Worm (Caenorhabditis elegans): ENCODE data around the gene pcrg-1.
A peak's percentile ranks its signal among the peaks of the same experiment; 100 is the strongest.

pcrg-1 gene

DNA sequence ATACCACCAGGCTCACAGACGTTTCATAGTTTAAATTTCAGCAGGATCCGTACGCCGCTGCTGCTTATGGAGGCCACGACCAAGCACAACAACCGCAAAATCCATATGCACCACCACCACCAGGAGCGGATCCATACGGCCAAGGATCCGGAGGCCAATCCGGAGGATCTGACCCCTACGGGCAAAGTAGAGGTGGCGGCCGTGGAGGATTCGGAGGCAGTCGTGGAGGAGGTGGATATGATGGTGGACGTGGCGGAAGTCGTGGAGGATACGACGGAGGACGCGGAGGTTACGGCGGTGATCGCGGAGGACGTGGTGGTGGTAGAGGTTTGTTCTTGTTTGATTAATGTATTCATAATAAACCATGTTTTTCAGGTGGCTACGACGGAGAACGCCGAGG is 47.3 kb upstream of the pcrg-1 start:
- peak; percentile 1 for TF ChIP-seq sptf-1 (tag; optimal IDR thresholded peaks at IDR 0.05)

- no peak for TF ChIP-seq mep-1 (tag; optimal IDR thresholded peaks at IDR 0.05)
- no peak for TF ChIP-seq pha-4 (tag; optimal IDR thresholded peaks at IDR 0.05)
- TF ChIP-seq lsy-2 (tag; optimal IDR thresholded peaks at IDR 0.05), result no peak
- no peak for TF ChIP-seq nhr-2 (tag; optimal IDR thresholded peaks at IDR 0.05)
Measured at ce11 chrII:7154711-7155110, 45.6 kb upstream of the pcrg-1 start.

ce11 chrII:7155392-7155791 is 45.0 kb upstream of the pcrg-1 start, which contains the start of gene C27H5.2:
Gene C27H5.2, plus strand, starts transcription at chrII:7155581.
- no peak for TF ChIP-seq unc-62 (GFP tag; optimal IDR thresholded peaks at IDR 0.05)
- peak; percentile 31 for TF ChIP-seq hlh-1 (tag; optimal IDR thresholded peaks at IDR 0.05)
- no peak for TF ChIP-seq pha-4 (tag; optimal IDR thresholded peaks at IDR 0.05)
- no peak for TF ChIP-seq nhr-76 (tag; optimal IDR thresholded peaks at IDR 0.05)
- no peak for TF ChIP-seq mls-2 (tag; optimal IDR thresholded peaks at IDR 0.05)
- TF ChIP-seq sptf-1 (tag; optimal IDR thresholded peaks at IDR 0.05), result no peak

DNA sequence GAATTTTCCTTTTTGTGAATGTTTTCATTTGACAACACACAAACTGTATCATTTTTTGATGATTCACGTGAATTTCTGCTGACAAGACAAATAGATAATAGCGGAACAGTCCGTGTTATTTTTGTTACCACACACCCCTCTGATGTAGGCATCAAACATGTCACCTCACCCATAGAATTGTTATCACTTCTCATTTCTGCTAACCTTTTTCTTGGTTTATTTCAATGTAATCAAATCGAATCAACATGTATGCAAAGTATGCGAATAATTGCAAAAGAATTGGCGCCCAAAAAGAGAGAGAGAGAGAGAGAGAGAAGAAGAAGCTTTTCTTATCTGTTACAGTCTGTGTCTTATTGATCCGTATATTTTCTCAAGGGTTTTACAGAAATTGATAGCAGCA is 42.9 kb upstream of the pcrg-1 start:
- TF ChIP-seq ham-2 (GFP tag; optimal IDR thresholded peaks at IDR 0.05), result no peak
- no peak for TF ChIP-seq ceh-43 (GFP tag; optimal IDR thresholded peaks at IDR 0.05)
- TF ChIP-seq lin-13 (tag; optimal IDR thresholded peaks at IDR 0.05), result no peak
- TF ChIP-seq ceh-39 (tag; optimal IDR thresholded peaks at IDR 0.05), result no peak
- no peak for TF ChIP-seq pha-4 (tag; optimal IDR thresholded peaks at IDR 0.05)

- TF ChIP-seq flh-1 (GFP tag; optimal IDR thresholded peaks at IDR 0.05) (no peak), sem-2 (GFP tag; optimal IDR thresholded peaks at IDR 0.05) (no peak), snpc-4 (tag; optimal IDR thresholded peaks at IDR 0.05) (no peak), nhr-28 (tag; optimal IDR thresholded peaks at IDR 0.05) (no peak), nhr-237 (tag; optimal IDR thresholded peaks at IDR 0.05) (no peak), tbx-8 (GFP tag; optimal IDR thresholded peaks at IDR 0.05) (no peak), nhr-76 (tag; optimal IDR thresholded peaks at IDR 0.05) (no peak), elt-3 (tag; optimal IDR thresholded peaks at IDR 0.05) (no peak), hlh-1 (tag; optimal IDR thresholded peaks at IDR 0.05) (no peak), ces-1 (GFP tag; optimal IDR thresholded peaks at IDR 0.05) (no peak), pha-4 (tag; optimal IDR thresholded peaks at IDR 0.05) (no peak), M03D4.4 (tag; optimal IDR thresholded peaks at IDR 0.05) (no peak), ham-2 (GFP tag; optimal IDR thresholded peaks at IDR 0.05) (no peak), elt-1 (tag; optimal IDR thresholded peaks at IDR 0.05; ENCODE audit: borderline replicate concordance, insufficient read depth) (no peak), lin-32 (GFP tag; optimal IDR thresholded peaks at IDR 0.05) (no peak), bed-3 (GFP tag; optimal IDR thresholded peaks at IDR 0.05) (no peak), unc-62 (GFP tag; optimal IDR thresholded peaks at IDR 0.05) (no peak)
Measured at ce11 chrII:7161512-7161911, 38.8 kb upstream of the pcrg-1 start, which contains the start of gene C27H5.12. Gene C27H5.12, minus strand, starts transcription at chrII:7161612.

DNA sequence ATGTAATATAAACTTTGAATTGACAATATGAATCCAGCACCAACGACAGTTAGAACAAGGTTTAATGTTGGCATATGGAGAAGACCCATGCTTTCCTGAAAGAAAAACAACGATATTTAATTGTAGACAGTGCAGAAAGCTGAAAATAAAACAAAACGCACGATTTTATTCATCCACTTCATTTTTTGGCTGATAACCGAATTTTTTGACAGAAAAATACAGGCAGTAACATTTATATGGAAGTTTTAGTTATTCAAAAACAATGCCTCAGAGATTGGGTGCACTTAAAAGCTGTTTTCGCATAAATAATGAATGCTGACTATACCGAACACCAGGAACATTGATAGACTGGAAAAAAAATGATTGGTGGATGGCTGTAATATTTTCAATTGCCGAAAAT is 34.6 kb upstream of the pcrg-1 start, which contains the start of gene mfsd-13.2:
mfsd-13.2 (minus strand) TSS at position 101 of the 400 bp plus-strand sequence.
- no peak for TF ChIP-seq cnd-1 (tag; optimal IDR thresholded peaks at IDR 0.05)
- TF ChIP-seq snpc-4 (tag; optimal IDR thresholded peaks at IDR 0.05), result no peak
- no peak for TF ChIP-seq unc-39 (tag; optimal IDR thresholded peaks at IDR 0.05)
- no peak for TF ChIP-seq zip-8 (tag; optimal IDR thresholded peaks at IDR 0.05)
- TF ChIP-seq mab-5 (tag; optimal IDR thresholded peaks at IDR 0.05), result no peak
- TF ChIP-seq drap-1 (GFP tag; optimal IDR thresholded peaks at IDR 0.05), result no peak
- no peak for TF ChIP-seq nhr-12 (tag; optimal IDR thresholded peaks at IDR 0.05)

ce11 chrII:7166768-7167167 is 33.6 kb upstream of the pcrg-1 start:
- TF ChIP-seq nhr-76 (tag; optimal IDR thresholded peaks at IDR 0.05) (no peak), tbx-8 (GFP tag; optimal IDR thresholded peaks at IDR 0.05) (no peak), elt-3 (tag; optimal IDR thresholded peaks at IDR 0.05) (no peak), M03D4.4 (tag; optimal IDR thresholded peaks at IDR 0.05) (no peak), snpc-4 (tag; optimal IDR thresholded peaks at IDR 0.05) (no peak), nhr-12 (tag; optimal IDR thresholded peaks at IDR 0.05) (no peak), sptf-1 (tag; optimal IDR thresholded peaks at IDR 0.05) (no peak), mab-5 (tag; optimal IDR thresholded peaks at IDR 0.05) (no peak), sem-2 (GFP tag; optimal IDR thresholded peaks at IDR 0.05) (no peak), mep-1 (tag; optimal IDR thresholded peaks at IDR 0.05) (no peak), hlh-1 (tag; optimal IDR thresholded peaks at IDR 0.05) (no peak), ham-2 (GFP tag; optimal IDR thresholded peaks at IDR 0.05) (no peak), ces-1 (GFP tag; optimal IDR thresholded peaks at IDR 0.05) (no peak), nhr-28 (tag; optimal IDR thresholded peaks at IDR 0.05) (no peak), nhr-237 (tag; optimal IDR thresholded peaks at IDR 0.05) (no peak), flh-1 (GFP tag; optimal IDR thresholded peaks at IDR 0.05) (no peak), bed-3 (GFP tag; optimal IDR thresholded peaks at IDR 0.05) (no peak), unc-39 (tag; optimal IDR thresholded peaks at IDR 0.05) (no peak)

Data from whole organism, mixed stage, embryonic.